Worm (Caenorhabditis elegans): ENCODE data around the gene str-90.

DNA sequence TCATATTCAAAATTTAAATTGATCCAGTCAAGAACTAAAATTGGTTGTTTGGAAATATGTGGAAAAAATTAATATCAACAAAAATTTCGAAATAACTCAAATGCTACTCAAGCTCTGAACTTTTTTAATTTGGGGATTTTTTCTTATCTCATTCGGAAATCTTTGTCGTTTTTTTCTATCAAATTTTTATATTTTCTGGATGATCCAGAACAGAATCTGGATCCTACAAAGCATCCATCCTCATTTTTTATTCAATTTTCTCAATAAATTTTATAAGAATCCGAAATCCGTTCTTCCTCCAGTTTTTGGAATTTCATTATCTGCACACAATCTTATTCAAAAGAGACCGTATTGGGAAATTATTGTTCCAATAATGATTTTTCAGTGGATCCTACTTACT lies 17.8 kb downstream of the str-90 start, which contains the start of gene D1014.6:
- TF ChIP-seq flt-1 (GFP tag; IDR thresholded peaks at IDR 0.05) = no peak
- TF ChIP-seq med-1 (GFP tag; optimal IDR thresholded peaks at IDR 0.05; ENCODE audit: insufficient read depth) = no peak
- TF ChIP-seq T22C8.4 (GFP tag; IDR thresholded peaks at IDR 0.05) = no peak
